Worm (Caenorhabditis elegans) whole organism, L3 larva: Measurements from ENCODE around the gene T08B6.9.
A peak's percentile ranks its signal among the peaks of the same experiment; 100 is the strongest.

Source experiments
- R02D3.7 ChIP-seq: fragments of 150-350 bp; optimal IDR thresholded peaks from 2 replicates; lab custom pipeline; 2014; ENCODE audit warnings: missing biosample characterization, missing genetic modification characterization
- ZK546.5 ChIP-seq: sonication (generic microtip); optimal IDR thresholded peaks from 2 replicates; lab custom pipeline; 2017; ENCODE audit warnings: missing biosample characterization, missing genetic modification characterization
- ama-1 ChIP-seq: fragments of 150-350 bp; optimal IDR thresholded peaks from 2 replicates; lab custom pipeline; 2018
- ceh-16 ChIP-seq: sonication (generic microtip); optimal IDR thresholded peaks from 2 replicates; lab custom pipeline; 2017; ENCODE audit warnings: missing biosample characterization, missing genetic modification characterization
- ceh-28 ChIP-seq: fragments of 150-350 bp; optimal IDR thresholded peaks from 2 replicates; lab custom pipeline; 2014; ENCODE audit warnings: missing biosample characterization, missing genetic modification reagents, missing genetic modification characterization
- ceh-82 ChIP-seq: fragments of 150-350 bp; optimal IDR thresholded peaks from 2 replicates; lab custom pipeline; 2014; ENCODE audit warnings: missing biosample characterization, missing genetic modification characterization
- ceh-9 ChIP-seq: sonication (generic microtip); optimal IDR thresholded peaks from 2 replicates; lab custom pipeline; 2018; ENCODE audit warnings: missing biosample characterization, missing genetic modification characterization
- daf-12 ChIP-seq: fragments of 150-350 bp; optimal IDR thresholded peaks from 2 replicates; lab custom pipeline; 2014; ENCODE audit warnings: missing biosample characterization, missing genetic modification reagents, missing genetic modification characterization
- egl-5 ChIP-seq: fragments of 150-350 bp; optimal IDR thresholded peaks from 2 replicates; lab custom pipeline; 2017; ENCODE audit warnings: missing biosample characterization, missing genetic modification reagents, missing genetic modification characterization, inconsistent platforms
- elt-1 ChIP-seq: fragments of 150-350 bp; optimal IDR thresholded peaks from 2 replicates; lab custom pipeline; 2014; ENCODE audit warnings: missing biosample characterization, missing genetic modification characterization
- elt-2 ChIP-seq: sonication (generic microtip); optimal IDR thresholded peaks from 2 replicates; lab custom pipeline; 2016; ENCODE audit warnings: missing genetic modification reagents, mild to moderate bottlenecking, missing genetic modification characterization, missing compliant biosample characterization
- elt-3 ChIP-seq, 3 experiments: fragments of 150-350 bp in 1 of 3; sonication (generic microtip) in 2 of 3; optimal IDR thresholded peaks; 2 replicates in 2 of 3; 4 replicates in 1 of 3; lab custom pipeline; 2014 to 2017; ENCODE audit warnings: missing biosample characterization in 3 of 3, missing genetic modification characterization in 3 of 3
- fkh-10 ChIP-seq: sonication (generic microtip); optimal IDR thresholded peaks from 2 replicates; lab custom pipeline; 2017; ENCODE audit warnings: missing biosample characterization, missing genetic modification reagents, missing genetic modification characterization
- fkh-2 ChIP-seq: fragments of 150-350 bp; optimal IDR thresholded peaks from 2 replicates; lab custom pipeline; 2014; ENCODE audit warnings: missing biosample characterization, missing genetic modification reagents, missing genetic modification characterization
- lin-15B ChIP-seq: fragments of 150-350 bp; optimal IDR thresholded peaks from 2 replicates; lab custom pipeline; 2014; ENCODE audit warnings: missing biosample characterization, missing genetic modification characterization
- lsy-12 ChIP-seq: sonication (generic microtip); optimal IDR thresholded peaks from 2 replicates; lab custom pipeline; 2016; ENCODE audit warnings: mild to moderate bottlenecking, missing genetic modification characterization, missing compliant biosample characterization
- mdl-1 ChIP-seq: fragments of 150-350 bp; optimal IDR thresholded peaks from 2 replicates; lab custom pipeline; 2014; ENCODE audit warnings: missing biosample characterization, missing genetic modification characterization
- mml-1 ChIP-seq: fragments of 150-350 bp; sonication (generic microtip); optimal IDR thresholded peaks from 3 replicates; lab custom pipeline; 2014; ENCODE audit warnings: missing biosample characterization, missing genetic modification characterization
- nfya-1 ChIP-seq: sonication (generic microtip); optimal IDR thresholded peaks from 2 replicates; lab custom pipeline; 2017; ENCODE audit warnings: missing genetic modification characterization, mild to moderate bottlenecking, missing compliant biosample characterization, antibody characterized with exemption, moderate library complexity; ENCODE audit not compliant: insufficient read depth
- nhr-23 ChIP-seq: fragments of 150-350 bp; optimal IDR thresholded peaks from 2 replicates; lab custom pipeline; 2014; ENCODE audit warnings: missing biosample characterization, missing genetic modification reagents, missing genetic modification characterization
- nhr-25 ChIP-seq: sonication (generic microtip); optimal IDR thresholded peaks from 2 replicates; lab custom pipeline; 2017; ENCODE audit warnings: missing biosample characterization, missing genetic modification characterization
- nhr-28 ChIP-seq: fragments of 150-350 bp; optimal IDR thresholded peaks from 2 replicates; lab custom pipeline; 2014; ENCODE audit warnings: missing biosample characterization, missing genetic modification characterization
- nhr-43 ChIP-seq: sonication (generic microtip); optimal IDR thresholded peaks from 2 replicates; lab custom pipeline; 2016; ENCODE audit warnings: mild to moderate bottlenecking, missing genetic modification characterization, missing compliant biosample characterization; ENCODE audit not compliant: poor library complexity, severe bottlenecking
- nhr-67 ChIP-seq: fragments of 150-350 bp; optimal IDR thresholded peaks from 2 replicates; lab custom pipeline; 2014; ENCODE audit warnings: missing biosample characterization, missing genetic modification characterization
- nhr-76 ChIP-seq: fragments of 150-350 bp; sonication (generic microtip); optimal IDR thresholded peaks from 5 replicates; lab custom pipeline; 2014; ENCODE audit warnings: missing biosample characterization, missing genetic modification characterization
- nhr-77 ChIP-seq: fragments of 150-350 bp; optimal IDR thresholded peaks from 2 replicates; lab custom pipeline; 2014; ENCODE audit warnings: missing biosample characterization, missing genetic modification characterization
- pha-4 ChIP-seq: fragments of 150-350 bp; optimal IDR thresholded peaks from 2 replicates; lab custom pipeline; 2014; ENCODE audit warnings: missing biosample characterization, missing genetic modification reagents, missing genetic modification characterization
- pqm-1 ChIP-seq: fragments of 150-350 bp; optimal IDR thresholded peaks from 2 replicates; lab custom pipeline; 2017; ENCODE audit warnings: missing biosample characterization, missing genetic modification characterization, inconsistent platforms
- sea-2 ChIP-seq: fragments of 150-350 bp; sonication (generic microtip); optimal IDR thresholded peaks from 4 replicates; lab custom pipeline; 2014; ENCODE audit warnings: missing biosample characterization, missing genetic modification reagents, missing genetic modification characterization
- skn-1 ChIP-seq: fragments of 150-350 bp; optimal IDR thresholded peaks from 2 replicates; lab custom pipeline; 2014; ENCODE audit warnings: missing biosample characterization, missing genetic modification characterization
- tbx-2 ChIP-seq: sonication (generic microtip); optimal IDR thresholded peaks from 2 replicates; lab custom pipeline; 2016; ENCODE audit warnings: mild to moderate bottlenecking, missing genetic modification characterization, missing compliant biosample characterization
- ztf-11 ChIP-seq: fragments of 150-350 bp; optimal IDR thresholded peaks from 2 replicates; lab custom pipeline; 2014; ENCODE audit warnings: missing biosample characterization, missing genetic modification characterization

The T08B6.9 gene

DNA sequence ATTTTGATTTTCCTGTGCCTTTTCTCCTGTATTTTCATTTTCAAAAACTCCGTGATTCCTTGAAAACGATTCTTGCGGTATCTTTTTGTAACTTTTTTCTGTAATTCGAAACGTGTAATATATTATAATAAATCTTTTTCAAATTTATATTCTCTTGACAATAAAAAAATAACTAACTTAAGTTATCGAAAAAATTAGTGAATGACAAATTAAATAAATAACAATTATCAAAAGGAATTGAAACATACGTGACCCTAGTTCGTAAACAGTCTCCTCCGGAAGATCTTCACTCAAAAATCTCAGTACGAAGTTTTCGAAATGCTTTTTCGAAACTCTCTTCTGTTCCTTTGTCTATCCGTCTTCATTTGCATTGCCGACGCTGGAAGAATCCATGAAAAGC, at the start of gene T08B6.9:
T08B6.9 (plus strand) TSS at position 301 of the 400 bp plus-strand sequence.
- TF ChIP-seq mml-1 (tag; lab: Kevin White, UChicago) = no peak
- no peak for TF ChIP-seq lin-15B (tag; lab: Kevin White, UChicago)
- no peak for TF ChIP-seq nfya-1
- no peak for TF ChIP-seq fkh-10 (GFP tag; lab: Kevin White, UChicago)
- no peak for TF ChIP-seq ZK546.5
- TF ChIP-seq lsy-12 (tag; lab: Kevin White, UChicago) = no peak
- TF ChIP-seq fkh-2 (tag; lab: Kevin White, UChicago) = no peak

DNA sequence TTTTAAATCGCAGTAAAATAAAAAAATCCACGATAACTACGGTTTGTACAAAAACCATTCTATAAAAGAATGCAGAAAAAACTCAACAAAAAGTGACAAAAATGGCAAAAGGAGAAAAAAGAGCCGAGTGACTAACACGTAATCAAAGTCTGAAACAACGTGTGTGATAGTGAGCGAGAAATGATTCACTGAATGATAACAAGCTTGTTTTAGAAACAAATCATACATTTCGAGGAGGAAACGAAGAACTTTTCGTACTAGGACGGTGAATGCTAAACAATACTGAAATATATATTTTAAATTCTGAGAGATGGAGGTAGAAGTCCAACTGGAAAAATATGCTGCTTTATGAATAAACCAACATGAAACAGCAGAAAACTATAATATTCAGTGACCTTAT, 48.6 kb upstream of the T08B6.9 start:
- TF ChIP-seq nhr-67 (tag; lab: Kevin White, UChicago) (no peak), elt-2 (tag; lab: Kevin White, UChicago) (peak; percentile 61), pqm-1 (tag; lab: Kevin White, UChicago) (peak; percentile 65)

DNA sequence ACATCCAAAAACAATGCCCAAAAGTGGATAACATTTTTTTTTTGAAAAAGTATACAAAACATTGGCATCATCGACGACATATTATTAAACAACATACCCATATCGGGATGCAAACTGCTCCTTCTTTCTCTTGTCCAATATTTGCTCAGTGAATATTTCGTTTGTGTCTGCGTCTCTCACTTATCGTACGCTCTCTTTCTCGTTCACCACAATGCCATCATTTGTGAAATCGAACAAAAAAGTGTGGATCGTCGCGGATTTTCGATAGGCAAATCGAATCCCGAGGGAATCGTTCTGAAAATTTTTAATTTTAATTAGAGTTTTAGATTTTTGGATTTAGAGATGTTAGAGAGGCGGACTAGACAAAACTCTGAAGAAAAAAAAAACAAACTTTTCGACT, 43.9 kb upstream of the T08B6.9 start, which contains the start of gene tat-2:
tat-2 (minus strand) TSS at position 101 of the 400 bp plus-strand sequence.
- no peak for TF ChIP-seq nhr-23 (tag; lab: Kevin White, UChicago)
- TF ChIP-seq elt-1 = no peak
- no peak for TF ChIP-seq elt-3 (tag; optimal IDR thresholded peaks at IDR 0.05; lab: Kevin White, UChicago)
- TF ChIP-seq pha-4 (tag; lab: Kevin White, UChicago) = peak; percentile 58

DNA sequence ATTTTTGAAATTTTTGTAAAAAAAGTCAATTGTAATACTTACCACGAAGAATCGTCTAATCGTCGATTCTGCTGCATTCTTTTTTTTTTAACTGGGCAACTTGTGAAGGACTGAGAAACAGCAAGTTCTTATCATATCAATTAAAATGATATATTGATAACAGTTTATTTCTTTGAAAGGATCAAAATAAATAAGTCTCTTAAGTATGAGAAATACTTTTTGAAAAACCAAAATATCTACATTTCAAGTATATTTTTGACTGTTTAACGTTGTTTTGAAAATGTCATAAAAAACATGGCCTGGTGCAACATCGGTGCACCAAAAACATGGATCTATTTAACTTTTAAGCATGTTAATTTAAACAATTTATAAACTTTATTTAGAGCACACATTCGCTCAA, 34.4 kb upstream of the T08B6.9 start, which contains the start of gene Y17G9A.2:
Y17G9A.2 (minus strand) TSS at position 101 of the 400 bp plus-strand sequence.
- TF ChIP-seq nhr-67 (tag; lab: Kevin White, UChicago) = no peak
- no peak for TF ChIP-seq elt-1
- no peak for TF ChIP-seq skn-1 (tag; lab: Kevin White, UChicago)
- TF ChIP-seq fkh-10 (GFP tag; lab: Kevin White, UChicago) = no peak
- no peak for TF ChIP-seq nhr-76 (tag; lab: Kevin White, UChicago)
- TF ChIP-seq ceh-28 (tag; lab: Kevin White, UChicago) = no peak
- no peak for TF ChIP-seq ama-1
- no peak for TF ChIP-seq mml-1 (tag; lab: Kevin White, UChicago)
- TF ChIP-seq sea-2 (GFP tag; lab: Kevin White, UChicago) = no peak
- no peak for TF ChIP-seq elt-2 (tag; lab: Kevin White, UChicago)

DNA sequence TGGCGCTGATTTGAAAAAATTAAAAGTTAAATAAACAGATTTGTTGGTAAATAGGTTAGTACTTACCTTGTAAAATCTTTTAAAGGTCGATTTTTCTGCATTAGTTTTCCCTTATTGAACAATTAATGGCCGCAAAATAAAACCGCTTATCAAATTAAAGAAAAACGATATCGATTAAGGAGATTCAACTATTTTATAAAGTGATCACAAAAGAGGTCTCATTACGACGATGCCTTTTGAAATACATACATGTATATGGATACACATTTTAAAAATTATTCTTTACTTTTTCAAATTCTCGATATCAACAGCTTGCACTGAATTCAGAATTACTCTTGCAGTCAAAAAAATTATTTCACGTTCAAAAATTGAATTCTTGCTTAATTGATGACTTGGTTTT, 32.1 kb upstream of the T08B6.9 start, which contains the start of gene Y17G9A.3:
Y17G9A.3 (minus strand) TSS at position 101 of the 400 bp plus-strand sequence.
- no peak for TF ChIP-seq ztf-11 (tag; lab: Kevin White, UChicago)
- no peak for TF ChIP-seq mdl-1 (tag; lab: Kevin White, UChicago)
- no peak for TF ChIP-seq ceh-16 (tag; lab: Kevin White, UChicago)
- TF ChIP-seq nhr-76 (tag; lab: Kevin White, UChicago) = no peak
- no peak for TF ChIP-seq sea-2 (GFP tag; lab: Kevin White, UChicago)
- no peak for TF ChIP-seq ceh-82 (tag; lab: Kevin White, UChicago)
- no peak for TF ChIP-seq ceh-9
- no peak for TF ChIP-seq ceh-28 (tag; lab: Kevin White, UChicago)
- TF ChIP-seq nhr-77 (tag; lab: Kevin White, UChicago) = no peak
- TF ChIP-seq nhr-25 (tag; lab: Kevin White, UChicago) = no peak
- no peak for TF ChIP-seq egl-5
- TF ChIP-seq lsy-12 (tag; lab: Kevin White, UChicago) = no peak
- no peak for TF ChIP-seq nhr-43
- TF ChIP-seq R02D3.7 = no peak
- no peak for TF ChIP-seq skn-1 (tag; lab: Kevin White, UChicago)
- TF ChIP-seq nhr-28 (tag; lab: Kevin White, UChicago) = no peak
- no peak for TF ChIP-seq pqm-1 (tag; lab: Kevin White, UChicago)
- no peak for TF ChIP-seq tbx-2 (tag; lab: Kevin White, UChicago)
- TF ChIP-seq ZK546.5 = no peak
- TF ChIP-seq, all 47 proteins: peak for 0

DNA sequence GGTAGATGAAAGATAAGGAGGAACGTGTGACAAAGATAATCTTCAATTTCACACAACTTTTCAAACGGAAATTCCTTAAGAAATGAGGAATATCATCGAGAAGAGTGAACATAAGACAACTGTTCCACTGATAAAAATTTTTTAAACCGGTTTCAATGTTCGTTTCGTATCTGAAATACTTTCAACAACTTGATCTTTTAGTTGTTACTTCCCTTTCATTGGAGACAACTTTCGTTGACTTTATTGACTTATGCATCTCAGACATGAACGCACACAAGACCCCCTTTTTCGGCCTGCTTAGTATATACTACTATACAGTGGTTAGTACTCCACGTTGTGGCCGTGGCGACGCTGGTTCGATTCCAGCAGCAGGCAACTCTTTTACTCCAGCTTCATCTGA, 29.2 kb upstream of the T08B6.9 start, which contains the start of the genes Y17G9A.4 and str-173:
Y17G9A.4 (minus strand) TSS at position 101 of the 400 bp plus-strand sequence.
str-173 (plus strand) TSS at position 325 of the 400 bp plus-strand sequence.
- TF ChIP-seq ceh-82 (tag; lab: Kevin White, UChicago) = no peak
- no peak for TF ChIP-seq pha-4 (tag; lab: Kevin White, UChicago)
- TF ChIP-seq ceh-28 (tag; lab: Kevin White, UChicago) = no peak
- no peak for TF ChIP-seq mdl-1 (tag; lab: Kevin White, UChicago)
- no peak for TF ChIP-seq elt-3 (tag; optimal IDR thresholded peaks at IDR 0.05; lab: Kevin White, UChicago)
- no peak for TF ChIP-seq daf-12 (tag; lab: Kevin White, UChicago)
- TF ChIP-seq tbx-2 (tag; lab: Kevin White, UChicago) = no peak
- TF ChIP-seq lsy-12 (tag; lab: Kevin White, UChicago) = no peak
